Worm (Caenorhabditis elegans) whole organism, midembryonic: Measurements from ENCODE around the gene C27F2.9.

ENCODE experiments used
- T22C8.4 ChIP-seq: fragments of 200-800 bp; sonication (Bioruptor generic); IDR thresholded peaks from 2 replicates; pipeline ENCODE4 v1.3.6; 2022; ENCODE audit warnings: missing genetic modification characterization, missing compliant biosample characterization
- flt-1 ChIP-seq: fragments of 200-800 bp; sonication (Bioruptor generic); IDR thresholded peaks from 2 replicates; pipeline ENCODE4 v1.3.6; 2022; ENCODE audit warnings: missing genetic modification characterization, missing compliant biosample characterization
- tab-1 ChIP-seq: fragments of 200-800 bp; sonication (Bioruptor generic); IDR thresholded peaks from 2 replicates; pipeline ENCODE4 v1.3.6; 2022; ENCODE audit warnings: missing genetic modification characterization, missing compliant biosample characterization
- ztf-29 ChIP-seq: fragments of 200-800 bp; sonication (Bioruptor generic); IDR thresholded peaks from 2 replicates; pipeline ENCODE4 v1.3.6; 2022; ENCODE audit warnings: missing genetic modification reagents, missing genetic modification characterization, missing compliant biosample characterization

- TF ChIP-seq T22C8.4 (GFP tag; lab: Robert Waterston, UW) (no peak), ztf-29 (GFP tag; lab: Robert Waterston, UW) (no peak), tab-1 (GFP tag; lab: Robert Waterston, UW) (no peak), flt-1 (GFP tag; lab: Robert Waterston, UW) (no peak)
Measured at ce11 chrIII:4939267-4939666, 23.6 kb downstream of the C27F2.9 start, which contains the start of gene rpb-2.
